Fruit fly (Drosophila melanogaster) whole organism, prepupa: ENCODE measurements around the gene CG12502.

ENCODE experiments used
- Blimp-1 ChIP-seq: fragments of 200-800 bp; sonication (Bioruptor generic); optimal IDR thresholded peaks from 3 replicates; lab custom pipeline; 2017; ENCODE audit warnings: missing biosample characterization, missing genetic modification characterization, mild to moderate bottlenecking, moderate library complexity, missing genetic modification reagents
- CG10631 ChIP-seq: fragments of 200-800 bp; sonication (Bioruptor generic); optimal IDR thresholded peaks from 2 replicates; lab custom pipeline; 2016; ENCODE audit warnings: missing biosample characterization, missing genetic modification characterization
- CG10669 ChIP-seq: fragments of 200-800 bp; sonication (Bioruptor generic); optimal IDR thresholded peaks from 3 replicates; lab custom pipeline; 2018; ENCODE audit warnings: missing biosample characterization, mild to moderate bottlenecking, missing genetic modification characterization, moderate library complexity
- CG11294 ChIP-seq: fragments of 200-800 bp; sonication (Bioruptor generic); IDR thresholded peaks from 2 replicates; pipeline ENCODE4 v1.3.6; 2022; ENCODE audit warnings: missing biosample characterization, missing genetic modification characterization
- CG11762 ChIP-seq: fragments of 200-800 bp; sonication (Bioruptor generic); optimal IDR thresholded peaks from 3 replicates; lab custom pipeline; 2016; ENCODE audit warnings: missing biosample characterization, missing genetic modification characterization; ENCODE audit not compliant: insufficient read depth
- CG11902 ChIP-seq: fragments of 200-800 bp; sonication (Bioruptor generic); optimal IDR thresholded peaks from 3 replicates; lab custom pipeline; 2016; ENCODE audit warnings: missing biosample characterization, missing genetic modification characterization
- CG1621 ChIP-seq: fragments of 200-800 bp; sonication (Bioruptor generic); optimal IDR thresholded peaks from 3 replicates; lab custom pipeline; 2018; ENCODE audit warnings: missing biosample characterization, mild to moderate bottlenecking, missing genetic modification characterization
- CG16779 ChIP-seq: fragments of 200-800 bp; sonication (Bioruptor generic); optimal IDR thresholded peaks from 3 replicates; lab custom pipeline; 2017; ENCODE audit warnings: missing biosample characterization, mild to moderate bottlenecking, missing genetic modification characterization
- CG3032 ChIP-seq: fragments of 200-800 bp; optimal IDR thresholded peaks from 2 replicates; lab custom pipeline; 2019; ENCODE audit warnings: missing biosample characterization, mild to moderate bottlenecking, missing genetic modification characterization, moderate library complexity
- CG31627 ChIP-seq: fragments of 200-800 bp; sonication (Bioruptor generic); optimal IDR thresholded peaks from 3 replicates; lab custom pipeline; 2016; ENCODE audit warnings: missing biosample characterization, missing genetic modification characterization
- CG34406 ChIP-seq: fragments of 200-800 bp; sonication (Bioruptor generic); optimal IDR thresholded peaks from 3 replicates; lab custom pipeline; 2016; ENCODE audit warnings: missing biosample characterization, missing genetic modification characterization
- CG3919 ChIP-seq: fragments of 200-800 bp; sonication (Bioruptor generic); optimal IDR thresholded peaks from 3 replicates; lab custom pipeline; 2016; ENCODE audit warnings: missing biosample characterization, missing genetic modification characterization
- CG4318 ChIP-seq: fragments of 200-800 bp; sonication (Bioruptor generic); optimal IDR thresholded peaks from 3 replicates; lab custom pipeline; 2017; ENCODE audit warnings: missing biosample characterization, mild to moderate bottlenecking, missing genetic modification characterization
- CG6163 ChIP-seq: fragments of 200-800 bp; sonication (Bioruptor generic); IDR thresholded peaks from 3 replicates; pipeline ENCODE4 v1.3.6; 2022; ENCODE audit warnings: missing biosample characterization, missing genetic modification characterization
- CG6276 ChIP-seq: fragments of 200-800 bp; sonication (Bioruptor generic); optimal IDR thresholded peaks from 2 replicates; lab custom pipeline; 2017; ENCODE audit warnings: missing biosample characterization, mild to moderate bottlenecking, missing genetic modification characterization
- CG6792 ChIP-seq: fragments of 200-800 bp; sonication (Bioruptor generic); optimal IDR thresholded peaks from 3 replicates; lab custom pipeline; 2016; ENCODE audit warnings: missing biosample characterization, missing genetic modification characterization
- CG6808 ChIP-seq: fragments of 200-800 bp; sonication (Bioruptor generic); optimal IDR thresholded peaks from 3 replicates; lab custom pipeline; 2017; ENCODE audit warnings: missing biosample characterization, missing genetic modification characterization, mild to moderate bottlenecking, moderate library complexity, missing genetic modification reagents
- CG6854 ChIP-seq: fragments of 200-800 bp; sonication (Bioruptor generic); optimal IDR thresholded peaks from 2 replicates; lab custom pipeline; 2017; ENCODE audit warnings: missing biosample characterization, mild to moderate bottlenecking, missing genetic modification characterization
- CG7368 ChIP-seq: fragments of 200-800 bp; sonication (Bioruptor generic); optimal IDR thresholded peaks from 3 replicates; lab custom pipeline; 2016; ENCODE audit warnings: missing biosample characterization, missing genetic modification characterization
- CG8119 ChIP-seq: fragments of 200-800 bp; sonication (Bioruptor generic); IDR thresholded peaks from 3 replicates; pipeline ENCODE4 v1.3.6; 2022; ENCODE audit warnings: missing biosample characterization, missing genetic modification characterization
- CG8319 ChIP-seq: fragments of 200-800 bp; sonication (Bioruptor generic); optimal IDR thresholded peaks from 3 replicates; lab custom pipeline; 2016; ENCODE audit warnings: missing biosample characterization, missing genetic modification characterization
- CG9139 ChIP-seq: fragments of 200-800 bp; sonication (Bioruptor generic); optimal IDR thresholded peaks from 3 replicates; lab custom pipeline; 2017; ENCODE audit warnings: missing biosample characterization, mild to moderate bottlenecking, missing genetic modification characterization
- Eip75B ChIP-seq: fragments of 200-800 bp; sonication (Bioruptor generic); optimal IDR thresholded peaks from 3 replicates; lab custom pipeline; 2016; ENCODE audit warnings: missing biosample characterization, missing genetic modification characterization
- Eip93F ChIP-seq: fragments of 200-800 bp; sonication (Bioruptor generic); optimal IDR thresholded peaks from 2 replicates; lab custom pipeline; 2016; ENCODE audit warnings: missing biosample characterization, mild to moderate bottlenecking, missing genetic modification characterization
- Ets21C ChIP-seq: fragments of 200-800 bp; sonication (Bioruptor generic); optimal IDR thresholded peaks from 3 replicates; lab custom pipeline; 2016; ENCODE audit warnings: missing biosample characterization, missing genetic modification characterization
- Gug ChIP-seq: fragments of 200-800 bp; sonication (Bioruptor generic); IDR thresholded peaks from 2 replicates; pipeline ENCODE4 v1.3.6; 2022; ENCODE audit warnings: missing biosample characterization, missing genetic modification characterization
- Hr38 ChIP-seq: sonication (Bioruptor generic); optimal IDR thresholded peaks from 2 replicates; lab custom pipeline; 2016; ENCODE audit warnings: missing biosample characterization, missing genetic modification characterization
- Lpt ChIP-seq: fragments of 200-800 bp; sonication (Bioruptor generic); optimal IDR thresholded peaks from 3 replicates; lab custom pipeline; 2016; ENCODE audit warnings: missing biosample characterization, missing genetic modification characterization
- Met ChIP-seq: fragments of 200-800 bp; sonication (Bioruptor generic); optimal IDR thresholded peaks from 3 replicates; lab custom pipeline; 2016; ENCODE audit warnings: missing biosample characterization, missing genetic modification characterization
- Sox102F ChIP-seq: fragments of 200-800 bp; sonication (Bioruptor generic); optimal IDR thresholded peaks from 2 replicates; lab custom pipeline; 2016; ENCODE audit warnings: missing biosample characterization, mild to moderate bottlenecking, missing genetic modification characterization
- Sox14 ChIP-seq: fragments of 200-800 bp; sonication (Bioruptor generic); optimal IDR thresholded peaks from 3 replicates; lab custom pipeline; 2016; ENCODE audit warnings: missing biosample characterization, missing genetic modification characterization
- Sox15 ChIP-seq: fragments of 200-800 bp; sonication (Bioruptor generic); optimal IDR thresholded peaks from 3 replicates; lab custom pipeline; 2016; ENCODE audit warnings: missing biosample characterization, missing genetic modification characterization
- achi ChIP-seq: fragments of 200-800 bp; sonication (Bioruptor generic); optimal IDR thresholded peaks from 3 replicates; lab custom pipeline; 2016; ENCODE audit warnings: missing biosample characterization, missing genetic modification characterization
- acj6 ChIP-seq: fragments of 200-800 bp; sonication (Bioruptor generic); optimal IDR thresholded peaks from 3 replicates; lab custom pipeline; 2016; ENCODE audit warnings: missing biosample characterization, missing genetic modification characterization
- cyc ChIP-seq: fragments of 200-800 bp; sonication (Bioruptor generic); optimal IDR thresholded peaks from 3 replicates; lab custom pipeline; 2016; ENCODE audit warnings: missing biosample characterization, missing genetic modification characterization
- dac ChIP-seq: fragments of 200-800 bp; sonication (Bioruptor generic); optimal IDR thresholded peaks from 2 replicates; lab custom pipeline; 2017; ENCODE audit warnings: missing biosample characterization, mild to moderate bottlenecking, missing genetic modification characterization
- dsx ChIP-seq: fragments of 200-800 bp; optimal IDR thresholded peaks from 3 replicates; lab custom pipeline; 2019; ENCODE audit warnings: missing biosample characterization, mild to moderate bottlenecking, missing genetic modification characterization, moderate library complexity; ENCODE audit not compliant: poor library complexity, severe bottlenecking
- esn ChIP-seq: fragments of 200-800 bp; sonication (Bioruptor generic); optimal IDR thresholded peaks from 2 replicates; lab custom pipeline; 2016; ENCODE audit warnings: missing biosample characterization, mild to moderate bottlenecking, missing genetic modification characterization, moderate library complexity
- fd59A ChIP-seq: fragments of 200-800 bp; sonication (Bioruptor generic); optimal IDR thresholded peaks from 2 replicates; lab custom pipeline; 2017; ENCODE audit warnings: missing biosample characterization, mild to moderate bottlenecking, missing genetic modification characterization, missing genetic modification reagents
- fd85E ChIP-seq: fragments of 200-800 bp; sonication (Bioruptor generic); optimal IDR thresholded peaks from 3 replicates; lab custom pipeline; 2016; ENCODE audit warnings: missing biosample characterization, missing genetic modification characterization
- fkh ChIP-seq: fragments of 200-800 bp; sonication (Bioruptor generic); optimal IDR thresholded peaks from 3 replicates; lab custom pipeline; 2017; ENCODE audit warnings: missing biosample characterization, mild to moderate bottlenecking, missing genetic modification characterization, moderate library complexity
- net ChIP-seq: fragments of 200-800 bp; sonication (Bioruptor generic); optimal IDR thresholded peaks from 3 replicates; lab custom pipeline; 2016; ENCODE audit warnings: missing biosample characterization, missing genetic modification characterization
- pdm3 ChIP-seq: fragments of 200-800 bp; sonication (Bioruptor generic); optimal IDR thresholded peaks from 3 replicates; lab custom pipeline; 2016; ENCODE audit warnings: missing biosample characterization, missing genetic modification characterization
- salr ChIP-seq, 2 experiments: fragments of 200-800 bp; sonication (Bioruptor generic); optimal IDR thresholded peaks; 3 replicates each; lab custom pipeline; 2016 to 2018; ENCODE audit warnings: missing biosample characterization in 2 of 2, missing genetic modification characterization in 2 of 2, mild to moderate bottlenecking in 1 of 2
- spab ChIP-seq: fragments of 200-800 bp; sonication (Bioruptor generic); optimal IDR thresholded peaks from 2 replicates; lab custom pipeline; 2017; ENCODE audit warnings: missing biosample characterization, mild to moderate bottlenecking, missing genetic modification characterization, missing genetic modification reagents
- ss ChIP-seq, 2 experiments: fragments of 200-800 bp; sonication (Bioruptor generic); optimal IDR thresholded peaks; 2 replicates in 1 of 2; 3 replicates in 1 of 2; lab custom pipeline; 2017 to 2018; ENCODE audit warnings: mild to moderate bottlenecking in 2 of 2, missing biosample characterization in 2 of 2, missing genetic modification characterization in 2 of 2, moderate library complexity in 1 of 2
- svp ChIP-seq: fragments of 200-800 bp; sonication (Bioruptor generic); peaks from one replicate; lab custom pipeline; 2016; ENCODE audit warnings: missing biosample characterization, missing genetic modification characterization
- topi ChIP-seq: fragments of 200-800 bp; sonication (Bioruptor generic); optimal IDR thresholded peaks from 3 replicates; lab custom pipeline; 2016; ENCODE audit warnings: missing biosample characterization, missing genetic modification characterization

Gene CG12502

dm6 chr3L:819297-819886 lies 45.8 kb upstream of the CG12502 start (continued):
- peak; percentile 0 for TF ChIP-seq CG4318
- TF ChIP-seq Blimp-1 (GFP tag; lab: Kevin White, UChicago) = peak; percentile 21
- TF ChIP-seq svp (GFP tag; lab: Kevin White, UChicago) = peak; percentile 90
- peak; percentile 10 for TF ChIP-seq CG11762 (GFP tag; lab: Kevin White, UChicago)
- TF ChIP-seq CG3032 (tag; lab: Kevin White, UChicago) = no peak
- TF ChIP-seq fd59A (GFP tag; lab: Kevin White, UChicago) = no peak
- no peak for TF ChIP-seq CG1621 (tag; lab: Kevin White, UChicago)
- TF ChIP-seq pdm3 = peak; percentile 63
- no peak for TF ChIP-seq CG6808 (GFP tag; lab: Kevin White, UChicago)
- 0 out of 2 replicates have a peak, but pooled peaks have one; percentile 6 for TF ChIP-seq CG11294 (GFP tag; lab: Robert Waterston, UW)
- TF ChIP-seq spab = no peak
- no peak for TF ChIP-seq CG9139 (GFP tag; lab: Kevin White, UChicago)
- TF ChIP-seq CG6854 (GFP tag; lab: Kevin White, UChicago) = no peak
- TF ChIP-seq CG8119 (GFP tag; lab: Robert Waterston, UW) = peak; percentile 39; the same call in 1 of the 3 replicates
- TF ChIP-seq acj6 (GFP tag; lab: Kevin White, UChicago) = peak; percentile 55
- TF ChIP-seq fd85E (GFP tag; lab: Kevin White, UChicago) = no peak
- peak; percentile 73 for TF ChIP-seq CG6163 (GFP tag; lab: Robert Waterston, UW)
- peak; percentile 60 for TF ChIP-seq CG34406 (GFP tag; lab: Kevin White, UChicago)
- no peak for TF ChIP-seq dac (GFP tag; lab: Kevin White, UChicago)
- TF ChIP-seq Lpt = no peak

dm6 chr3L:820332-820731 lies 44.9 kb upstream of the CG12502 start:
- TF ChIP-seq CG9139 (GFP tag; lab: Kevin White, UChicago) = peak; percentile 81
- TF ChIP-seq fkh = no peak
- TF ChIP-seq CG11294 (GFP tag; lab: Robert Waterston, UW) = peak; percentile 79
- TF ChIP-seq ss (GFP tag; optimal IDR thresholded peaks at IDR 0.05; lab: Kevin White, UChicago) = peak; percentile 83 to 89
- peak; percentile 84 for TF ChIP-seq CG10631 (GFP tag; lab: Kevin White, UChicago)
- TF ChIP-seq cyc (GFP tag; lab: Kevin White, UChicago) = peak; percentile 68
- peak; percentile 82 for TF ChIP-seq CG3919
- TF ChIP-seq Met (GFP tag; lab: Kevin White, UChicago) = peak; percentile 82
- TF ChIP-seq Sox102F (GFP tag; lab: Kevin White, UChicago) = peak; percentile 85
- peak; percentile 71 for TF ChIP-seq Sox14
- peak; percentile 76 for TF ChIP-seq CG6276 (GFP tag; lab: Kevin White, UChicago)
- TF ChIP-seq CG6163 (GFP tag; lab: Robert Waterston, UW) = peak; percentile 90
- peak; percentile 91 for TF ChIP-seq dsx
- TF ChIP-seq CG6792 (GFP tag; lab: Kevin White, UChicago) = peak; percentile 85
- peak; percentile 87 for TF ChIP-seq esn (GFP tag; lab: Kevin White, UChicago)
- peak; percentile 68 to 70 for TF ChIP-seq salr (GFP tag; optimal IDR thresholded peaks at IDR 0.05; lab: Kevin White, UChicago)
- TF ChIP-seq Eip75B (GFP tag; lab: Kevin White, UChicago) = peak; percentile 73
- peak; percentile 66 for TF ChIP-seq Sox15 (GFP tag; lab: Kevin White, UChicago)
- TF ChIP-seq Eip93F = peak; percentile 67
- TF ChIP-seq net (GFP tag; lab: Kevin White, UChicago) = peak; percentile 81
- no peak for TF ChIP-seq Hr38 (GFP tag; lab: Kevin White, UChicago)
- peak; percentile 82 for TF ChIP-seq Gug
- peak; percentile 77 for TF ChIP-seq CG16779 (tag; lab: Kevin White, UChicago)
- peak; percentile 50 for TF ChIP-seq CG8319 (GFP tag; lab: Kevin White, UChicago)
- peak; percentile 88 for TF ChIP-seq achi (GFP tag; lab: Kevin White, UChicago)
- peak; percentile 77 for TF ChIP-seq CG10669 (GFP tag; lab: Kevin White, UChicago)
- TF ChIP-seq CG1621 (tag; lab: Kevin White, UChicago) = peak; percentile 73
- peak; percentile 61 for TF ChIP-seq dac (GFP tag; lab: Kevin White, UChicago)
- TF ChIP-seq CG7368 (GFP tag; lab: Kevin White, UChicago) = peak; percentile 68
- peak; percentile 70 for TF ChIP-seq CG6854 (GFP tag; lab: Kevin White, UChicago)
- peak; percentile 75 for TF ChIP-seq spab
- TF ChIP-seq Blimp-1 (GFP tag; lab: Kevin White, UChicago) = peak; percentile 54
- peak; percentile 83 for TF ChIP-seq CG3032 (tag; lab: Kevin White, UChicago)
- TF ChIP-seq topi (GFP tag; lab: Kevin White, UChicago) = peak; percentile 82
- TF ChIP-seq CG11902 (GFP tag; lab: Kevin White, UChicago) = peak; percentile 63
- TF ChIP-seq CG31627 (GFP tag; lab: Kevin White, UChicago) = peak; percentile 73
- peak; percentile 63 for TF ChIP-seq Ets21C (GFP tag; lab: Kevin White, UChicago)
